Worm (Caenorhabditis elegans): Measurements from ENCODE around the gene akt-2.

ce11 chrX:14098618-14099118, 48.8 kb upstream of the akt-2 start, which contains the start of gene F16B12.4:
- TF ChIP-seq nhr-25 (tag; optimal IDR thresholded peaks at IDR 0.05; ENCODE audit: borderline replicate concordance, insufficient read depth) (no peak), vab-7 (GFP tag; IDR thresholded peaks at IDR 0.05) (no peak), ceh-44 (GFP tag; IDR thresholded peaks at IDR 0.05) (no peak), unc-62 (GFP tag; optimal IDR thresholded peaks at IDR 0.05 in 1 of 2) (no peak), unc-62 (tag; optimal IDR thresholded peaks at IDR 0.05) (no peak)
